Fruit fly (Drosophila melanogaster) whole organism, adult: ENCODE measurements around the gene CG13708.

Experiments
- CG11617 ChIP-seq: fragments of 200-800 bp; sonication (Bioruptor generic); optimal IDR thresholded peaks from 2 replicates; lab custom pipeline; 2017; ENCODE audit warnings: mild to moderate bottlenecking, missing biosample characterization, missing genetic modification reagents, missing genetic modification characterization
- CG12768 ChIP-seq: fragments of 200-800 bp; sonication (Bioruptor generic); optimal IDR thresholded peaks from 2 replicates; lab custom pipeline; 2017; ENCODE audit warnings: missing biosample characterization, missing genetic modification characterization, mild to moderate bottlenecking, moderate library complexity, missing genetic modification reagents
- CG14711 ChIP-seq: fragments of 200-800 bp; sonication (Bioruptor generic); optimal IDR thresholded peaks from 2 replicates; lab custom pipeline; 2018; ENCODE audit warnings: missing biosample characterization, mild to moderate bottlenecking, missing genetic modification characterization, moderate library complexity
- CG1620 ChIP-seq: fragments of 200-800 bp; sonication (Bioruptor generic); optimal IDR thresholded peaks from 2 replicates; lab custom pipeline; 2016; ENCODE audit warnings: missing biosample characterization, missing genetic modification characterization
- CG33017 ChIP-seq: fragments of 200-800 bp; sonication (Bioruptor generic); optimal IDR thresholded peaks from 2 replicates; lab custom pipeline; 2018; ENCODE audit warnings: missing biosample characterization, mild to moderate bottlenecking, missing genetic modification characterization, moderate library complexity
- CG5204 ChIP-seq: fragments of 200-800 bp; sonication (Bioruptor generic); optimal IDR thresholded peaks from 2 replicates; lab custom pipeline; 2016; ENCODE audit warnings: missing biosample characterization, missing genetic modification characterization
- CG7045 ChIP-seq: fragments of 200-800 bp; sonication (Bioruptor generic); optimal IDR thresholded peaks from 2 replicates; lab custom pipeline; 2017; ENCODE audit warnings: missing biosample characterization, mild to moderate bottlenecking, missing genetic modification characterization
- CG7101 ChIP-seq: fragments of 200-800 bp; sonication (Bioruptor generic); optimal IDR thresholded peaks from 2 replicates; lab custom pipeline; 2018; ENCODE audit warnings: missing biosample characterization, mild to moderate bottlenecking, missing genetic modification characterization, moderate library complexity
- Clk ChIP-seq: fragments of 200-800 bp; sonication (Bioruptor generic); optimal IDR thresholded peaks from 2 replicates; lab custom pipeline; 2017; ENCODE audit warnings: missing biosample characterization, missing genetic modification characterization
- Crg-1 ChIP-seq: fragments of 200-800 bp; sonication (Bioruptor generic); optimal IDR thresholded peaks from 2 replicates; lab custom pipeline; 2016; ENCODE audit warnings: missing biosample characterization, missing genetic modification characterization
- Hr96 ChIP-seq: fragments of 200-800 bp; sonication (Bioruptor generic); optimal IDR thresholded peaks from 2 replicates; lab custom pipeline; 2016; ENCODE audit warnings: missing biosample characterization, missing genetic modification characterization
- Mnt ChIP-seq: fragments of 200-800 bp; sonication (Bioruptor generic); optimal IDR thresholded peaks from 2 replicates; lab custom pipeline; 2016; ENCODE audit warnings: missing biosample characterization, mild to moderate bottlenecking, missing genetic modification characterization
- bab1 ChIP-seq: fragments of 200-800 bp; sonication (Bioruptor generic); optimal IDR thresholded peaks from 3 replicates; lab custom pipeline; 2019; ENCODE audit warnings: missing biosample characterization, mild to moderate bottlenecking, missing genetic modification characterization, moderate library complexity
- cic ChIP-seq: fragments of 200-800 bp; sonication (Bioruptor generic); optimal IDR thresholded peaks from 2 replicates; lab custom pipeline; 2017; ENCODE audit warnings: missing biosample characterization, mild to moderate bottlenecking, missing genetic modification characterization, moderate library complexity
- cnc ChIP-seq, 2 experiments: fragments of >200 bp; optimal IDR thresholded peaks; 2 replicates each; lab custom pipeline; 2017
- kay ChIP-seq: fragments of 200-800 bp; sonication (Bioruptor generic); peaks from one replicate; lab custom pipeline; 2016; ENCODE audit warnings: missing biosample characterization, missing genetic modification characterization, borderline replicate concordance
- ovo ChIP-seq: fragments of 200-800 bp; sonication (Bioruptor generic); optimal IDR thresholded peaks from 2 replicates; lab custom pipeline; 2016; ENCODE audit warnings: missing biosample characterization, missing genetic modification characterization
- pad ChIP-seq: fragments of 200-800 bp; sonication (Bioruptor generic); optimal IDR thresholded peaks from 3 replicates; lab custom pipeline; 2017; ENCODE audit warnings: missing biosample characterization, missing genetic modification characterization, mild to moderate bottlenecking, moderate library complexity, missing genetic modification reagents
- tj ChIP-seq: fragments of 200-800 bp; sonication (Bioruptor generic); optimal IDR thresholded peaks from 3 replicates; lab custom pipeline; 2017; ENCODE audit warnings: missing biosample characterization, mild to moderate bottlenecking, missing genetic modification characterization, moderate library complexity
- toe ChIP-seq: fragments of 200-800 bp; sonication (Bioruptor generic); optimal IDR thresholded peaks from 2 replicates; lab custom pipeline; 2016; ENCODE audit warnings: missing biosample characterization, missing genetic modification characterization

Gene CG13708

dm6 chr3L:4824356-4825138 is 8.8 kb downstream of the CG13708 start:
- peak; percentile 80 for TF ChIP-seq ovo (GFP tag; lab: Kevin White, UChicago)
- peak; percentile 86 for TF ChIP-seq CG5204 (GFP tag; lab: Kevin White, UChicago)
- TF ChIP-seq toe (GFP tag; lab: Kevin White, UChicago), result peak; percentile 86
- peak; percentile 89 for TF ChIP-seq CG7101 (tag; lab: Kevin White, UChicago)
- TF ChIP-seq cic (GFP tag; lab: Kevin White, UChicago), result peak; percentile 60
- peak; percentile 68 for TF ChIP-seq Clk
- TF ChIP-seq tj (GFP tag; lab: Kevin White, UChicago), result peak; percentile 74
- peak; percentile 89 for TF ChIP-seq CG7045
- peak; percentile 61 for TF ChIP-seq CG1620 (GFP tag; lab: Kevin White, UChicago)
- peak; percentile 93 for TF ChIP-seq bab1 (GFP tag; lab: Kevin White, UChicago)
- TF ChIP-seq CG11617 (GFP tag; lab: Kevin White, UChicago), result peak; percentile 90
- TF ChIP-seq CG12768 (GFP tag; lab: Kevin White, UChicago), result peak; percentile 82
- peak; percentile 67 for TF ChIP-seq Mnt (GFP tag; lab: Kevin White, UChicago)
- peak; percentile 69 for TF ChIP-seq pad
- TF ChIP-seq CG14711 (tag; lab: Kevin White, UChicago), result peak; percentile 84
- TF ChIP-seq Crg-1 (GFP tag; lab: Kevin White, UChicago), result peak; percentile 54
- peak; percentile 65 for TF ChIP-seq Hr96
- no peak for TF ChIP-seq cnc (optimal IDR thresholded peaks at IDR 0.05; lab: Kevin White, UChicago)
- TF ChIP-seq kay (GFP tag; lab: Kevin White, UChicago), result peak; percentile 99
- peak; percentile 94 for TF ChIP-seq CG33017

DNA sequence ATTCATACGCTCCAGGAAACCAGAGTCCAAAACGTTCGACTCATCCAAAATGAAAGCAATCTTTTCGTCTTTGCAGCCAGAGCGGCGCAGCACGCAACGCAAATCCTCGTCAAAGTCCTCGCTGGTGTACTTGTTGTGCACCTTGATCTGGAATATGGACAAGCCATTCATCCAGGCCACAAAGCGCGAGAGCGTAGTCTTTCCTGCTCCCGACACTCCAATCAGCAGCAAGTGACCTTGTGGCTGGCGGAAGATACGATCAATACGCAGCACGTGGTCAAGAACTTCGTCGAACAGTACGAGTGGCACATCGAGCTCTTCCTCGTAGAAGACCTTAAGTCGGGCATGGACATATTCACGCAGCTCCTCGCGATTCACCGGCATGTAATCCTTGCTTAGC is 19.2 kb downstream of the CG13708 start:
- TF ChIP-seq tj (GFP tag; lab: Kevin White, UChicago), result no peak
- no peak for TF ChIP-seq cic (GFP tag; lab: Kevin White, UChicago)
- TF ChIP-seq CG5204 (GFP tag; lab: Kevin White, UChicago), result no peak

dm6 chr3L:4807306-4807705 is 26.1 kb downstream of the CG13708 start, which contains the start of gene CG18808:
Gene CG18808, minus strand, starts transcription at chr3L:4807406.
- TF ChIP-seq CG33017 (no peak), CG5204 (GFP tag; lab: Kevin White, UChicago) (no peak), pad (no peak), ovo (GFP tag; lab: Kevin White, UChicago) (no peak), CG1620 (GFP tag; lab: Kevin White, UChicago) (no peak), Crg-1 (GFP tag; lab: Kevin White, UChicago) (no peak), CG7101 (tag; lab: Kevin White, UChicago) (no peak), kay (GFP tag; lab: Kevin White, UChicago) (no peak)

dm6 chr3L:4805751-4806150 is 27.6 kb downstream of the CG13708 start:
- TF ChIP-seq cic (GFP tag; lab: Kevin White, UChicago), result no peak
- no peak for TF ChIP-seq Mnt (GFP tag; lab: Kevin White, UChicago)
- TF ChIP-seq Crg-1 (GFP tag; lab: Kevin White, UChicago), result no peak
- TF ChIP-seq CG1620 (GFP tag; lab: Kevin White, UChicago), result no peak
- no peak for TF ChIP-seq toe (GFP tag; lab: Kevin White, UChicago)
- TF ChIP-seq CG5204 (GFP tag; lab: Kevin White, UChicago), result no peak
- TF ChIP-seq CG14711 (tag; lab: Kevin White, UChicago), result no peak
- no peak for TF ChIP-seq CG11617 (GFP tag; lab: Kevin White, UChicago)
- no peak for TF ChIP-seq Hr96
- no peak for TF ChIP-seq bab1 (GFP tag; lab: Kevin White, UChicago)
- no peak for TF ChIP-seq cnc (optimal IDR thresholded peaks at IDR 0.05; lab: Kevin White, UChicago)
- no peak for TF ChIP-seq CG7101 (tag; lab: Kevin White, UChicago)
- no peak for TF ChIP-seq CG7045
- TF ChIP-seq kay (GFP tag; lab: Kevin White, UChicago), result no peak
- TF ChIP-seq tj (GFP tag; lab: Kevin White, UChicago), result no peak

dm6 chr3L:4805174-4805573 is 28.2 kb downstream of the CG13708 start, which contains the start of gene CG7509:
Gene CG7509, minus strand, starts transcription at chr3L:4805274.
- TF ChIP-seq CG14711 (tag; lab: Kevin White, UChicago) (no peak), CG33017 (no peak), kay (GFP tag; lab: Kevin White, UChicago) (no peak), CG7045 (no peak), CG5204 (GFP tag; lab: Kevin White, UChicago) (no peak), CG1620 (GFP tag; lab: Kevin White, UChicago) (no peak), pad (no peak), CG12768 (GFP tag; lab: Kevin White, UChicago) (no peak), cic (GFP tag; lab: Kevin White, UChicago) (no peak), cnc (optimal IDR thresholded peaks at IDR 0.05; lab: Kevin White, UChicago) (no peak), ovo (GFP tag; lab: Kevin White, UChicago) (no peak), tj (GFP tag; lab: Kevin White, UChicago) (no peak), Clk (no peak), toe (GFP tag; lab: Kevin White, UChicago) (no peak), Mnt (GFP tag; lab: Kevin White, UChicago) (no peak), bab1 (GFP tag; lab: Kevin White, UChicago) (no peak), CG11617 (GFP tag; lab: Kevin White, UChicago) (no peak)

DNA sequence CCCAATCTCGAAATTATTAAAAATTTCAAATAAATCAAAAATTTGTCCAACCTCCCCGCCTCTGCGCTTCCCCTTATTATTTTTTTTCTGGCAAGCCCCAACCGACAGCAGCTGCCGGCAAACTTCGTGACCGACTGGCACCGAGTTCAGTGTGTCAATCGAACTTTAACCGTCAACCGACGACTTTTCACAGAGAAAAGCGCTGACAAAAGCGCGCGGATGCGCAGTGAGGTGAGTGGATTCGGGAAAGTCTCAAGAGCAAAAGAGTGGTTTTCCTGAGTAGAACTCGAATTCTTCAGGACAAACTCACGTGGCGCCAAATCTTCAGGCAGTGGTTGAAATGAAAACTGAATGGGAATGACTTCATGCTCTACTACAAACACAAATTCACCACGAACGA is 32.8 kb downstream of the CG13708 start:
- TF ChIP-seq bab1 (GFP tag; lab: Kevin White, UChicago) (no peak), toe (GFP tag; lab: Kevin White, UChicago) (no peak), CG14711 (tag; lab: Kevin White, UChicago) (no peak), CG7101 (tag; lab: Kevin White, UChicago) (no peak), Clk (no peak), CG5204 (GFP tag; lab: Kevin White, UChicago) (no peak), cic (GFP tag; lab: Kevin White, UChicago) (no peak), Mnt (GFP tag; lab: Kevin White, UChicago) (no peak), CG33017 (no peak), tj (GFP tag; lab: Kevin White, UChicago) (no peak)
